Worm (Caenorhabditis elegans) whole organism, L4 larva: ENCODE data around the gene sqrd-1.

Experiments
- F37D6.2 ChIP-seq: sonication (generic microtip); optimal IDR thresholded peaks from 2 replicates; lab custom pipeline; 2016; ENCODE audit warnings: mild to moderate bottlenecking, missing genetic modification characterization, missing compliant biosample characterization
- F44E2.7 ChIP-seq: fragments of 200-800 bp; sonication (Bioruptor generic); IDR thresholded peaks from 2 replicates; pipeline ENCODE4 v2.1.2; 2022; ENCODE audit warnings: missing genetic modification characterization, missing compliant biosample characterization
- F49E8.2 ChIP-seq: sonication (generic microtip); optimal IDR thresholded peaks from 2 replicates; lab custom pipeline; 2016; ENCODE audit warnings: missing compliant biosample characterization, mild to moderate bottlenecking, missing genetic modification characterization, borderline replicate concordance
- T20F7.1 ChIP-seq: fragments of 200-800 bp; sonication (Bioruptor generic); optimal IDR thresholded peaks from 2 replicates; lab custom pipeline; 2018; ENCODE audit warnings: mild to moderate bottlenecking, missing genetic modification characterization, missing compliant biosample characterization
- T26A8.4 ChIP-seq: fragments of 200-800 bp; sonication (Bioruptor generic); IDR thresholded peaks from 2 replicates; pipeline ENCODE4 v1.3.6; 2022; ENCODE audit warnings: missing genetic modification characterization, missing compliant biosample characterization
- Y48G9A.11 ChIP-seq: fragments of 200-800 bp; sonication (Bioruptor generic); IDR thresholded peaks from 2 replicates; pipeline ENCODE4 v1.3.6; 2022; ENCODE audit warnings: missing genetic modification reagents, missing genetic modification characterization, missing compliant biosample characterization
- ZK337.2 ChIP-seq: fragments of 200-800 bp; sonication (Bioruptor generic); IDR thresholded peaks from 2 replicates; pipeline ENCODE4 v1.3.6; 2022; ENCODE audit warnings: missing genetic modification reagents, missing genetic modification characterization, missing compliant biosample characterization
- aha-1 ChIP-seq: fragments of 150-350 bp; peaks from one replicate; lab custom pipeline; 2014; ENCODE audit warnings: missing biosample characterization, missing genetic modification characterization
- arid-1 ChIP-seq: fragments of 200-800 bp; sonication (Bioruptor generic); conservative IDR thresholded peaks from 2 replicates; pipeline ENCODE4 v1.3.6; 2022; ENCODE audit warnings: missing genetic modification reagents, missing genetic modification characterization, missing compliant biosample characterization
- ceh-28 ChIP-seq: fragments of 150-350 bp; optimal IDR thresholded peaks from 2 replicates; lab custom pipeline; 2014; ENCODE audit warnings: missing biosample characterization, missing genetic modification reagents, missing genetic modification characterization
- ceh-62 ChIP-seq: sonication (generic microtip); optimal IDR thresholded peaks from 2 replicates; lab custom pipeline; 2017; ENCODE audit warnings: missing biosample characterization, missing genetic modification characterization
- ceh-82 ChIP-seq: sonication (generic microtip); optimal IDR thresholded peaks from 2 replicates; lab custom pipeline; 2017; ENCODE audit warnings: missing biosample characterization, missing genetic modification characterization
- ces-1 ChIP-seq: fragments of 150-350 bp; sonication (generic microtip); optimal IDR thresholded peaks from 4 replicates; lab custom pipeline; 2014; ENCODE audit warnings: missing biosample characterization, missing genetic modification reagents, missing genetic modification characterization
- ctbp-1 ChIP-seq: fragments of 200-800 bp; sonication (Bioruptor generic); IDR thresholded peaks from 2 replicates; pipeline ENCODE4 v1.3.6; 2022; ENCODE audit warnings: missing genetic modification reagents, missing genetic modification characterization, missing compliant biosample characterization
- daf-16 ChIP-seq, 3 experiments: sonication (generic microtip); optimal IDR thresholded peaks; 2 replicates each; lab custom pipeline; 2016 to 2017; ENCODE audit warnings: missing genetic modification characterization in 3 of 3, missing genetic modification reagents in 3 of 3, mild to moderate bottlenecking in 2 of 3, missing compliant biosample characterization in 2 of 3, missing biosample characterization in 1 of 3, moderate library complexity in 1 of 3
- daf-19 ChIP-seq: fragments of 200-800 bp; sonication (Bioruptor generic); conservative IDR thresholded peaks from 2 replicates; pipeline ENCODE4 v1.3.6; 2022; ENCODE audit warnings: missing genetic modification characterization, missing compliant biosample characterization
- daf-8 ChIP-seq: fragments of 200-800 bp; sonication (Bioruptor generic); IDR thresholded peaks from 2 replicates; pipeline ENCODE4 v1.3.6; 2022; ENCODE audit warnings: missing genetic modification characterization, missing compliant biosample characterization
- duxl-1 ChIP-seq: sonication (generic microtip); optimal IDR thresholded peaks from 2 replicates; lab custom pipeline; 2016; ENCODE audit warnings: mild to moderate bottlenecking, missing genetic modification characterization, moderate library complexity, missing compliant biosample characterization; ENCODE audit not compliant: poor library complexity
- dve-1 ChIP-seq: sonication (generic microtip); optimal IDR thresholded peaks from 2 replicates; lab custom pipeline; 2017; ENCODE audit warnings: antibody characterized with exemption, mild to moderate bottlenecking, missing genetic modification characterization, missing compliant biosample characterization; ENCODE audit not compliant: insufficient read depth
- egl-27 ChIP-seq: sonication (generic microtip); optimal IDR thresholded peaks from 3 replicates; lab custom pipeline; 2017; ENCODE audit warnings: missing biosample characterization, missing genetic modification reagents, missing genetic modification characterization
- hif-1 ChIP-seq, 2 experiments: sonication (generic microtip); optimal IDR thresholded peaks; 2 replicates each; lab custom pipeline; 2016 to 2017; ENCODE audit warnings: missing compliant biosample characterization in 2 of 2, missing genetic modification characterization in 2 of 2, missing genetic modification reagents in 2 of 2, missing genotype in 2 of 2, mild to moderate bottlenecking in 1 of 2
- lin-1 ChIP-seq: fragments of 200-800 bp; sonication (Bioruptor generic); IDR thresholded peaks from 2 replicates; pipeline ENCODE4 v1.3.6; 2022; ENCODE audit warnings: missing genetic modification reagents, missing genetic modification characterization, missing compliant biosample characterization
- lin-13 ChIP-seq: fragments of 150-350 bp; optimal IDR thresholded peaks from 2 replicates; lab custom pipeline; 2014; ENCODE audit warnings: missing biosample characterization, missing genetic modification reagents, missing genetic modification characterization
- lin-29 ChIP-seq: fragments of 200-800 bp; sonication (Bioruptor generic); IDR thresholded peaks from 2 replicates; pipeline ENCODE4 v1.3.6; 2022; ENCODE audit warnings: missing genetic modification reagents, missing genetic modification characterization, missing compliant biosample characterization
- lin-38 ChIP-seq: fragments of 200-800 bp; sonication (Bioruptor generic); IDR thresholded peaks from 2 replicates; pipeline ENCODE4 v1.3.6; 2022; ENCODE audit warnings: missing genetic modification reagents, missing genetic modification characterization, missing compliant biosample characterization
- lsy-2 ChIP-seq, 2 experiments: fragments of 150-350 bp in 1 of 2; sonication (generic microtip) in 1 of 2; optimal IDR thresholded peaks; 2 replicates each; lab custom pipeline; 2014 to 2017; ENCODE audit warnings: missing biosample characterization in 2 of 2, missing genetic modification characterization in 2 of 2
- madf-9 ChIP-seq: fragments of 200-800 bp; sonication (Bioruptor generic); conservative IDR thresholded peaks from 2 replicates; pipeline ENCODE4 v1.3.6; 2022; ENCODE audit warnings: missing genetic modification reagents, missing genetic modification characterization, missing compliant biosample characterization
- mdl-1 ChIP-seq, 2 experiments: fragments of 150-350 bp in 1 of 2; sonication (generic microtip) in 1 of 2; optimal IDR thresholded peaks; 2 replicates each; lab custom pipeline; 2014 to 2017; ENCODE audit warnings: missing biosample characterization in 2 of 2, missing genetic modification characterization in 2 of 2
- mdt-29 ChIP-seq: fragments of 200-800 bp; sonication (Bioruptor generic); IDR thresholded peaks from 2 replicates; pipeline ENCODE4 v1.3.6; 2022; ENCODE audit warnings: missing genetic modification reagents, missing genetic modification characterization, missing compliant biosample characterization
- mxl-3 ChIP-seq: fragments of 200-800 bp; sonication (Bioruptor generic); optimal IDR thresholded peaks from 2 replicates; lab custom pipeline; 2018; ENCODE audit warnings: mild to moderate bottlenecking, missing genetic modification characterization, missing compliant biosample characterization
- nhr-102 ChIP-seq: sonication (generic microtip); optimal IDR thresholded peaks from 2 replicates; lab custom pipeline; 2016; ENCODE audit warnings: mild to moderate bottlenecking, missing genetic modification characterization, moderate library complexity, missing compliant biosample characterization
- nhr-237 ChIP-seq: sonication (generic microtip); optimal IDR thresholded peaks from 2 replicates; lab custom pipeline; 2017; ENCODE audit warnings: missing biosample characterization, missing genetic modification characterization
- nhr-25 ChIP-seq: sonication (generic microtip); optimal IDR thresholded peaks from 2 replicates; lab custom pipeline; 2017; ENCODE audit warnings: missing genetic modification characterization, mild to moderate bottlenecking, missing compliant biosample characterization, antibody characterized with exemption, moderate library complexity, borderline replicate concordance; ENCODE audit not compliant: insufficient read depth
- nhr-41 ChIP-seq: fragments of 200-800 bp; sonication (Bioruptor generic); IDR thresholded peaks from 2 replicates; pipeline ENCODE4 v1.3.6; 2022; ENCODE audit warnings: missing genetic modification reagents, missing genetic modification characterization, missing compliant biosample characterization
- nhr-48 ChIP-seq: sonication (generic microtip); optimal IDR thresholded peaks from 2 replicates; lab custom pipeline; 2016; ENCODE audit warnings: mild to moderate bottlenecking, missing genetic modification characterization, missing compliant biosample characterization
- nhr-77 ChIP-seq: fragments of 150-350 bp; optimal IDR thresholded peaks from 2 replicates; lab custom pipeline; 2014; ENCODE audit warnings: missing biosample characterization, missing genetic modification characterization
- rbr-2 ChIP-seq: sonication (generic microtip); optimal IDR thresholded peaks from 2 replicates; lab custom pipeline; 2016; ENCODE audit warnings: missing genotype, missing genetic modification characterization, missing compliant biosample characterization
- saeg-2 ChIP-seq: fragments of 200-800 bp; sonication (Bioruptor generic); IDR thresholded peaks from 2 replicates; pipeline ENCODE4 v1.3.6; 2022; ENCODE audit warnings: missing genetic modification reagents, missing genetic modification characterization, missing compliant biosample characterization
- sdz-12 ChIP-seq: fragments of 200-800 bp; sonication (Bioruptor generic); optimal IDR thresholded peaks from 2 replicates; lab custom pipeline; 2018; ENCODE audit warnings: mild to moderate bottlenecking, missing genetic modification characterization, missing compliant biosample characterization
- set-16 ChIP-seq: fragments of 200-800 bp; sonication (Bioruptor generic); IDR thresholded peaks from 2 replicates; pipeline ENCODE4 v1.3.6; 2022; ENCODE audit warnings: missing genetic modification reagents, missing genetic modification characterization, missing compliant biosample characterization
- skn-1 ChIP-seq: fragments of 150-350 bp; optimal IDR thresholded peaks from 2 replicates; lab custom pipeline; 2014; ENCODE audit warnings: missing biosample characterization, missing genetic modification characterization
- snpc-1.2 ChIP-seq: fragments of 200-800 bp; sonication (Bioruptor generic); IDR thresholded peaks from 2 replicates; pipeline ENCODE4 v1.3.6; 2022; ENCODE audit warnings: missing genetic modification reagents, missing genetic modification characterization, missing compliant biosample characterization
- snpc-4 ChIP-seq: fragments of 150-350 bp; optimal IDR thresholded peaks from 2 replicates; lab custom pipeline; 2014; ENCODE audit warnings: missing biosample characterization, missing genetic modification characterization
- spr-3 ChIP-seq: fragments of 200-800 bp; sonication (Bioruptor generic); optimal IDR thresholded peaks from 2 replicates; lab custom pipeline; 2018; ENCODE audit warnings: mild to moderate bottlenecking, missing genetic modification characterization, missing compliant biosample characterization
- tra-1 ChIP-seq: fragments of 200-800 bp; sonication (Bioruptor generic); IDR thresholded peaks from 2 replicates; pipeline ENCODE4 v1.3.6; 2022; ENCODE audit warnings: missing genetic modification reagents, missing genetic modification characterization, missing compliant biosample characterization
- vab-7 ChIP-seq: fragments of 200-800 bp; sonication (Bioruptor generic); IDR thresholded peaks from 2 replicates; pipeline ENCODE4 v1.3.6; 2022; ENCODE audit warnings: missing genetic modification reagents, missing genetic modification characterization, missing compliant biosample characterization
- zfp-3 ChIP-seq: fragments of 200-800 bp; sonication (Bioruptor generic); conservative IDR thresholded peaks from 2 replicates; pipeline ENCODE4 v1.3.6; 2022; ENCODE audit warnings: missing genetic modification reagents, missing genetic modification characterization, missing compliant biosample characterization
- zip-2 ChIP-seq: fragments of 150-350 bp; optimal IDR thresholded peaks from 2 replicates; lab custom pipeline; 2014; ENCODE audit warnings: missing biosample characterization, missing genetic modification characterization
- ztf-11 ChIP-seq: fragments of 150-350 bp; optimal IDR thresholded peaks from 2 replicates; lab custom pipeline; 2014; ENCODE audit warnings: missing biosample characterization, missing genetic modification characterization
- ztf-7 ChIP-seq: fragments of 150-350 bp; optimal IDR thresholded peaks from 2 replicates; lab custom pipeline; 2014; ENCODE audit warnings: missing biosample characterization, missing genetic modification characterization

sqrd-1 gene

DNA sequence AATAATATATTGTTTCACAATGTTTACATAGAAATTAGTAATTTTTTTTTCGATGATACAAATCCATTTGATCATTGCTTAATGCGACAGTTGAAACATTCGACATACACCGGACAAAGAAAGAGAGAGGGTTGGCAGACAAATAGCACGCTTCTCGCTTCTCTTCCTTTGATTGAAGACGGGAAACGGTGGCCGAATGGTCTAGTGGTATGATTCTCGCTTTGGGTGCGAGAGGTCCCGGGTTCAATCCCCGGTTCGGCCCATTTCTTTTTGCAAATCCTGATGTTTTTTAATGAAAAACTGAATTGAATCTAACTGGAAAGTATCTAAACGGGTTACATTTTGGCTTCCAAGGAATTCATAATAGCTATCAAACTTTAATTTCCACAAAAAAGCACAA is 5.2 kb downstream of the sqrd-1 start (continued):
- TF ChIP-seq egl-27 (no peak), mdt-29 (peak; percentile 82; the same call in 1 of the 2 replicates), daf-19 (GFP tag; lab: Robert Waterston, UW) (peak; percentile 82), mdl-1 (tag; optimal IDR thresholded peaks at IDR 0.05; lab: Kevin White, UChicago) (peak in 1 of 2 experiments; percentile 15), ctbp-1 (GFP tag; lab: Robert Waterston, UW) (no peak; the same call in 1 of the 2 replicates), F37D6.2 (no peak), arid-1 (GFP tag; lab: Robert Waterston, UW) (peak; percentile 91), hif-1 (tag; optimal IDR thresholded peaks at IDR 0.05; lab: Kevin White, UChicago) (peak; percentile 52 to 86), skn-1 (tag; lab: Kevin White, UChicago) (no peak), spr-3 (GFP tag; lab: Kevin White, UChicago) (no peak), ztf-7 (tag; lab: Kevin White, UChicago) (peak; percentile 76), daf-8 (no peak), vab-7 (GFP tag; lab: Robert Waterston, UW) (peak; percentile 79), lin-1 (GFP tag; lab: Robert Waterston, UW) (no peak; the same call in 1 of the 2 replicates), zfp-3 (no peak), T26A8.4 (no peak), nhr-48 (tag; lab: Kevin White, UChicago) (peak; percentile 38), snpc-1.2 (GFP tag; lab: Robert Waterston, UW) (peak; percentile 100), saeg-2 (no peak), ceh-62 (tag; lab: Kevin White, UChicago) (no peak), nhr-77 (no peak), ztf-11 (tag; lab: Kevin White, UChicago) (no peak), ceh-82 (no peak), zip-2 (tag; lab: Kevin White, UChicago) (peak; percentile 19), sdz-12 (GFP tag; lab: Kevin White, UChicago) (peak; percentile 5), lin-29 (GFP tag; lab: Robert Waterston, UW) (0 out of 2 replicates have a peak, but pooled peaks have one; percentile 16), daf-16 (GFP tag; optimal IDR thresholded peaks at IDR 0.05; lab: Kevin White, UChicago) (peak; percentile 45 to 56), daf-16 (tag; optimal IDR thresholded peaks at IDR 0.05; lab: Kevin White, UChicago) (peak; percentile 42), F44E2.7 (GFP tag; lab: Robert Waterston, UW) (peak; percentile 54; the same call in 1 of the 2 replicates), lsy-2 (tag; optimal IDR thresholded peaks at IDR 0.05; lab: Kevin White, UChicago) (no peak), nhr-102 (tag; lab: Kevin White, UChicago) (peak; percentile 60), aha-1 (peak; percentile 92), madf-9 (GFP tag; lab: Robert Waterston, UW) (peak; percentile 86), Y48G9A.11 (GFP tag; lab: Robert Waterston, UW) (peak; percentile 64; the same call in 1 of the 2 replicates), lin-38 (GFP tag; lab: Robert Waterston, UW) (peak; percentile 76), nhr-237 (tag; lab: Kevin White, UChicago) (no peak), tra-1 (GFP tag; lab: Robert Waterston, UW) (peak; percentile 74; the same call in 1 of the 2 replicates), nhr-41 (peak; percentile 69; the same call in 1 of the 2 replicates), rbr-2 (peak; percentile 60), F49E8.2 (tag; lab: Kevin White, UChicago) (peak; percentile 80), lin-13 (peak; percentile 56), ces-1 (GFP tag; lab: Kevin White, UChicago) (no peak), mxl-3 (GFP tag; lab: Kevin White, UChicago) (peak; percentile 34), ceh-28 (tag; lab: Kevin White, UChicago) (no peak), T20F7.1 (GFP tag; lab: Kevin White, UChicago) (peak; percentile 28), set-16 (no peak), snpc-4 (tag; lab: Kevin White, UChicago) (peak; percentile 49), ZK337.2 (GFP tag; lab: Robert Waterston, UW) (peak; percentile 62; the same call in 1 of the 2 replicates), nhr-25 (tag; lab: Kevin White, UChicago) (no peak), dve-1 (tag; lab: Kevin White, UChicago) (no peak), duxl-1 (tag; lab: Kevin White, UChicago) (no peak)
